Worm (Caenorhabditis elegans) whole organism, L3 larva: ENCODE data around the gene srg-44.

ENCODE experiments used
- R02D3.7 ChIP-seq: fragments of 150-350 bp; optimal IDR thresholded peaks from 2 replicates; lab custom pipeline; 2014; ENCODE audit warnings: missing biosample characterization, missing genetic modification characterization
- aly-2 ChIP-seq: fragments of 150-350 bp; optimal IDR thresholded peaks from 2 replicates; lab custom pipeline; 2014; ENCODE audit warnings: missing biosample characterization, missing genetic modification characterization
- ceh-28 ChIP-seq: fragments of 150-350 bp; optimal IDR thresholded peaks from 2 replicates; lab custom pipeline; 2014; ENCODE audit warnings: missing biosample characterization, missing genetic modification reagents, missing genetic modification characterization
- ceh-82 ChIP-seq: fragments of 150-350 bp; optimal IDR thresholded peaks from 2 replicates; lab custom pipeline; 2014; ENCODE audit warnings: missing biosample characterization, missing genetic modification characterization
- ceh-9 ChIP-seq: sonication (generic microtip); optimal IDR thresholded peaks from 2 replicates; lab custom pipeline; 2018; ENCODE audit warnings: missing biosample characterization, missing genetic modification characterization
- daf-12 ChIP-seq: fragments of 150-350 bp; optimal IDR thresholded peaks from 2 replicates; lab custom pipeline; 2014; ENCODE audit warnings: missing biosample characterization, missing genetic modification reagents, missing genetic modification characterization
- egl-5 ChIP-seq: fragments of 150-350 bp; optimal IDR thresholded peaks from 2 replicates; lab custom pipeline; 2017; ENCODE audit warnings: missing biosample characterization, missing genetic modification reagents, missing genetic modification characterization, inconsistent platforms
- elt-1 ChIP-seq: fragments of 150-350 bp; optimal IDR thresholded peaks from 2 replicates; lab custom pipeline; 2014; ENCODE audit warnings: missing biosample characterization, missing genetic modification characterization
- elt-2 ChIP-seq: sonication (generic microtip); optimal IDR thresholded peaks from 2 replicates; lab custom pipeline; 2016; ENCODE audit warnings: missing genetic modification reagents, mild to moderate bottlenecking, missing genetic modification characterization, missing compliant biosample characterization
- elt-3 ChIP-seq, 3 experiments: fragments of 150-350 bp in 1 of 3; sonication (generic microtip) in 2 of 3; optimal IDR thresholded peaks; 2 replicates in 2 of 3; 4 replicates in 1 of 3; lab custom pipeline; 2014 to 2017; ENCODE audit warnings: missing biosample characterization in 3 of 3, missing genetic modification characterization in 3 of 3
- fkh-10 ChIP-seq: sonication (generic microtip); optimal IDR thresholded peaks from 2 replicates; lab custom pipeline; 2017; ENCODE audit warnings: missing biosample characterization, missing genetic modification reagents, missing genetic modification characterization
- hmg-11 ChIP-seq: sonication (generic microtip); optimal IDR thresholded peaks from 2 replicates; lab custom pipeline; 2016; ENCODE audit warnings: missing genetic modification characterization, missing compliant biosample characterization
- jun-1 ChIP-seq: fragments of 150-350 bp; optimal IDR thresholded peaks from 2 replicates; lab custom pipeline; 2014; ENCODE audit warnings: missing biosample characterization, missing genetic modification reagents, missing genetic modification characterization
- lin-15B ChIP-seq: fragments of 150-350 bp; optimal IDR thresholded peaks from 2 replicates; lab custom pipeline; 2014; ENCODE audit warnings: missing biosample characterization, missing genetic modification characterization
- nfya-1 ChIP-seq: sonication (generic microtip); optimal IDR thresholded peaks from 2 replicates; lab custom pipeline; 2017; ENCODE audit warnings: missing genetic modification characterization, mild to moderate bottlenecking, missing compliant biosample characterization, antibody characterized with exemption, moderate library complexity; ENCODE audit not compliant: insufficient read depth
- nhr-25 ChIP-seq: sonication (generic microtip); optimal IDR thresholded peaks from 2 replicates; lab custom pipeline; 2017; ENCODE audit warnings: missing biosample characterization, missing genetic modification characterization
- nhr-28 ChIP-seq: fragments of 150-350 bp; optimal IDR thresholded peaks from 2 replicates; lab custom pipeline; 2014; ENCODE audit warnings: missing biosample characterization, missing genetic modification characterization
- nhr-67 ChIP-seq: fragments of 150-350 bp; optimal IDR thresholded peaks from 2 replicates; lab custom pipeline; 2014; ENCODE audit warnings: missing biosample characterization, missing genetic modification characterization
- nhr-76 ChIP-seq: fragments of 150-350 bp; sonication (generic microtip); optimal IDR thresholded peaks from 5 replicates; lab custom pipeline; 2014; ENCODE audit warnings: missing biosample characterization, missing genetic modification characterization
- nhr-77 ChIP-seq: fragments of 150-350 bp; optimal IDR thresholded peaks from 2 replicates; lab custom pipeline; 2014; ENCODE audit warnings: missing biosample characterization, missing genetic modification characterization
- pha-4 ChIP-seq: fragments of 150-350 bp; optimal IDR thresholded peaks from 2 replicates; lab custom pipeline; 2014; ENCODE audit warnings: missing biosample characterization, missing genetic modification reagents, missing genetic modification characterization
- pqm-1 ChIP-seq: fragments of 150-350 bp; optimal IDR thresholded peaks from 2 replicates; lab custom pipeline; 2017; ENCODE audit warnings: missing biosample characterization, missing genetic modification characterization, inconsistent platforms
- sea-2 ChIP-seq: fragments of 150-350 bp; sonication (generic microtip); optimal IDR thresholded peaks from 4 replicates; lab custom pipeline; 2014; ENCODE audit warnings: missing biosample characterization, missing genetic modification reagents, missing genetic modification characterization
- skn-1 ChIP-seq: fragments of 150-350 bp; optimal IDR thresholded peaks from 2 replicates; lab custom pipeline; 2014; ENCODE audit warnings: missing biosample characterization, missing genetic modification characterization
- snpc-4 ChIP-seq: fragments of 150-350 bp; optimal IDR thresholded peaks from 2 replicates; lab custom pipeline; 2014; ENCODE audit warnings: missing biosample characterization, missing genetic modification characterization
- tbx-2 ChIP-seq: sonication (generic microtip); optimal IDR thresholded peaks from 2 replicates; lab custom pipeline; 2016; ENCODE audit warnings: mild to moderate bottlenecking, missing genetic modification characterization, missing compliant biosample characterization
- unc-39 ChIP-seq: sonication (generic microtip); optimal IDR thresholded peaks from 4 replicates; lab custom pipeline; 2017; ENCODE audit warnings: missing biosample characterization, missing genetic modification characterization
- unc-62 ChIP-seq: fragments of 150-350 bp; sonication (generic microtip); optimal IDR thresholded peaks from 4 replicates; lab custom pipeline; 2014; ENCODE audit warnings: missing biosample characterization, missing genetic modification reagents, missing genetic modification characterization
- zag-1 ChIP-seq: fragments of 150-350 bp; optimal IDR thresholded peaks from 2 replicates; lab custom pipeline; 2014; ENCODE audit warnings: missing biosample characterization, missing genetic modification characterization

srg-44 gene

DNA sequence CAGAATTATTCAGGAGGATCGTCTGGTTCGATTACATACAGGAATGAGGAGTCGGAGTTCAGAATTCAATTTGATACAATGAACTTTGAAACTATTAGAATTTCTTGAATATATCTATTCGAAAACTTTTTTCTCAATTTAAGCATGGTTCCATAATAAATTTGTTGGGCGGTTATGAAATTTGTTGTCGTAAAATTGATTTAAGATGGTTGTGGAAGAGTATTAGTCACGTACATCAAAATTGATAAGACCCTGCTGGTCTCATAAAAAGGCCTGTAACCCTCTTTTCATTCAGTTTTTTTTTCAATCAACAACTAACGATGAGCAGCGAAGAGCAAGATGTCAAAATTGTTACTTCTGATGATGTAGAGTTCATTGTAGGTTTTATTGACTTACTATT lies 19.0 kb downstream of the srg-44 start, which contains the start of gene skr-5:
TSS of gene skr-5 (plus strand) at position 301 of the 400 bp plus-strand sequence.
- TF ChIP-seq elt-2 (tag; lab: Kevin White, UChicago) (peak; percentile 40), pqm-1 (tag; lab: Kevin White, UChicago) (peak; percentile 28), R02D3.7 (tag; lab: Kevin White, UChicago) (no peak)

DNA sequence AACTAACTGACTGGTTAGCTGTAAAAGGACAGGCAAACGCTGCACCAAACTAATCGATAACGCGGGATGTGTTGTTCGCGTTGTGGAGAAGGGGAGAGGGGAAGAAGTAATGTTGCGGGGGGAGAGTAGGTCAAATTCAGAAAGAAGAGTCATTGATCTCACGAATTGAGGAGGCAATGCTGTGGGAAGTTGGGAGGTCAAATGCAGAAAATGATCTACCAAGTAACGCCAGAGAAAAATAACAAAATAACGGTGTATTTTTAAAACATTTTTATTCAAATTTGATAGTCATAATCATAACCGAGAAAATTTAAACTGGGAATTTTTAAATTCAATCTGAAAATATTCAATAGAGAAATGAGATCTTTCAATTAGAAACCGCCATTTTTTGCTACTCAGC lies 21.5 kb downstream of the srg-44 start, which contains the start of gene lsy-27:
TSS of gene lsy-27 (minus strand) at position 101 of the 400 bp plus-strand sequence.
- TF ChIP-seq daf-12 (tag; lab: Kevin White, UChicago) (no peak), nhr-77 (tag; lab: Kevin White, UChicago) (no peak), nhr-28 (tag; lab: Kevin White, UChicago) (no peak), sea-2 (GFP tag; lab: Kevin White, UChicago) (no peak), ceh-82 (tag; lab: Kevin White, UChicago) (no peak), zag-1 (tag; lab: Kevin White, UChicago) (no peak), snpc-4 (tag; lab: Kevin White, UChicago) (no peak), ceh-9 (tag; lab: Kevin White, UChicago) (no peak), tbx-2 (no peak), aly-2 (tag; lab: Kevin White, UChicago) (no peak), nfya-1 (tag; lab: Kevin White, UChicago) (no peak), elt-1 (tag; lab: Kevin White, UChicago) (no peak)

DNA sequence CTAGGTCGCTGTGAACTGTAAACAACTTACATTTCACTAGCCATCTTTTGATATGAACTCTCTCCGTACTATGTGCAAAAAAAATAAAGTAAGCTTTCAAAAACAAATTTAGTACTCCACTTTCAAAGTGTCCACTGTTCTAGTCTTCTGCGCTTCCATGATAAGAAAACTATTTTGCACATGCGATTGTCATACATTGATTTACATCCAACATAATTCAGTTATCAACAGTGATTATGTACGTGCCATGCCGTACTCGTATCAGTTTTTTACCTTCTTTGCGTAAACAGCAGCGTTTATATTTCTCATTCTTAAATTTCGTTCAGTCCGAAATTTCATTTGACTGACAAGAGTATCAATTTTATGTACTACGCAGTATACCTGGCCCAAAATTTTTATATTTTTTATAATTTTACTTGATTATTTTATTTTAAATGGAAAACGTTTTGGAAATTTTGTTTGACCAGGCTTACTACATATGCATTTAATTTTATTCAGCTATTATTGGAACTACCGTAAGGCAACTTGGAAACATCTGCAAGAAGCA lies 24.3 kb downstream of the srg-44 start, which contains the start of the genes fbxa-134 and F47H4.2:
TSS of gene fbxa-134 (minus strand) at position 44 of the 547 bp plus-strand sequence.
TSS of gene F47H4.2 (plus strand) at position 497 of the 547 bp plus-strand sequence.
- TF ChIP-seq elt-2 (tag; lab: Kevin White, UChicago), result peak; percentile 93
- no peak for TF ChIP-seq lin-15B (tag; lab: Kevin White, UChicago)
- TF ChIP-seq nhr-76 (tag; lab: Kevin White, UChicago), result no peak
- no peak for TF ChIP-seq nhr-28 (tag; lab: Kevin White, UChicago)
- TF ChIP-seq pqm-1 (tag; lab: Kevin White, UChicago), result peak; percentile 80
- TF ChIP-seq nfya-1 (tag; lab: Kevin White, UChicago), result no peak
- TF ChIP-seq unc-39, result no peak
- no peak for TF ChIP-seq nhr-25 (tag; lab: Kevin White, UChicago)
- no peak for TF ChIP-seq elt-3 (tag; optimal IDR thresholded peaks at IDR 0.05; lab: Kevin White, UChicago)
- TF ChIP-seq ceh-28, result no peak
- TF ChIP-seq jun-1 (tag; lab: Kevin White, UChicago), result peak; percentile 51
- peak; percentile 80 for TF ChIP-seq pha-4

DNA sequence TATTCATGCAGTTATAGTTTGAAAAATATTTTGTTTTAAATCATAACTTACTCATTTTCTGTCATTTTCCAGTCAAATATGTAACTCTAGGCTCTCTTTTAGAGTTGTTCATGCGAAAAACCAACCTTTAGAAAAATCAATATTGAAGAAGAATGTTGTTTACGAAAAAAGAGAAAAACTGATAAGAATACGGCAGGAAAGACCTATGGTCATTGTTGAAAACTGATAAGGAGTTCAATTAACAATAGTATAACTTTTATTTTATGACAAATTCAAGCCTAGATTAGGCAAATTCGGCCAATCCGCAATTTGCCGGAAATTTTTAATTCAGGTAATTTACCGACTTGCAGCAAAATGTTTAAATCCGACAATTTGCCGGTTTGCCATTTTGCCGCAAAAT lies 48.0 kb downstream of the srg-44 start, which contains the start of gene Y20C6A.1:
TSS of gene Y20C6A.1 (minus strand) at position 107 of the 400 bp plus-strand sequence.
- TF ChIP-seq unc-62 (GFP tag; lab: Kevin White, UChicago) (no peak), pha-4 (peak; percentile 42), elt-2 (tag; lab: Kevin White, UChicago) (peak; percentile 72), egl-5 (tag; lab: Kevin White, UChicago) (no peak), pqm-1 (tag; lab: Kevin White, UChicago) (peak; percentile 40)

DNA sequence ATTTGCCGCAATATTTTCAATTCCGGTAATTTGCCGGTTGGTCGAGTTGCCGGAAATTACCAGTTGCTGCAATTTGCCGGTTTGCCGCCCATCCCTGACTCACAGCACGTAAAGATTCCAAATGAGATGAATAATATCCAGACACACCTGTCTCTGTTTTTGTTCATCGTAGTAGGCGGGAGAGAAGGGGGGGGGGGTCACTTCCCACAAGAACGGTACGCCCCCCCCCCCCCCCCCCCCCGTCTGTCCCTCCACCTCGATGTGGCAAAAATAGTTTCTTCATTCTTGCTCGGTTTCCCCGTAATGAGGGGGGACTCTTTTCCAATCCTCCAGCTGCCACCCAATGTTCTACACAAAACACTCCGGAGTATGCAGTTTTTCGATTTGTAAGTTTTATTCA lies 48.5 kb downstream of the srg-44 start, which contains the start of gene fbxb-7:
TSS of gene fbxb-7 (plus strand) at position 267 of the 400 bp plus-strand sequence.
- TF ChIP-seq skn-1 (tag; lab: Kevin White, UChicago), result no peak

DNA sequence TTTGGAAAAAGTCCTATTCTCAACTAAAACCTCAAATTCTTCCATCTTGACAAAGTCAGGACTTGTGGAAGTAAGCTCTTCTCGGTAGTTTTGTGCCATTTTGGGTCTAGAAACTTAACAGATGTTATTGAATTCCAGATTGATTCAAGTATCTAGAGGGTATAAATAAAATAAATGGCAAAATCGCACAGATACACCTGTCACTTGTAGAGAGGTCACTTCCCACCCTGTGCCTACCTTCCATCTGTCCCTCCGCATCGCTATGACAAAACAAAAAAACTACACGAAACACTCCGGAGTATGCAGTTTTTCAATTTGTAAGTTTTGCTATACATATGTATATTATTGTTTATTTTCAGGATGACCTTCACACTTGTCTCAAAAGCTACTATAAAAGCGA lies 51.3 kb downstream of the srg-44 start, which contains the start of gene Y20C6A.4:
TSS of gene Y20C6A.4 (plus strand) at position 301 of the 400 bp plus-strand sequence.
- no peak for TF ChIP-seq fkh-10
- TF ChIP-seq R02D3.7 (tag; lab: Kevin White, UChicago), result no peak
- TF ChIP-seq hmg-11 (tag; lab: Kevin White, UChicago), result no peak
- TF ChIP-seq nhr-67 (tag; lab: Kevin White, UChicago), result no peak
